Fruit fly (Drosophila melanogaster): ENCODE data around the gene CG11756.

CG11756 gene

DNA sequence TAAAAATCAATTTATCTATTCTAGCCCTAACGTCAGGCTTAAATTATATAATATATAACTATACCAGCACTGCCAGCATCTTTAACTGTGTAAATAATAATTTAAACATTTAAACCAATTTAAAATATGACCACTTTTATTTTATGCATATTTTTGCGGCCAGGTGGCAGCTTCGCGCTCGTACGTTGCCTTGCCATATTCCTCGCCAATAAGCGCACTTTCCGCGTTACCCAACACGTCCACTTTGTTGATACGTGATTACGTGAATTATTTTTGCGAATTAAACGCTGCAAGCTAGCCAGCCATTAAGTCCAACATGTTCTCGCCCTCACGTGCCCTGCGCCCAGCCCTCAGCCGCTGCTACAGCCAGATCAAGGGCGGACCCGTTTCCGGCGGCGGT lies 1.9 kb downstream of the CG11756 start, which contains the start of gene NdufV3 (continued):
- TF ChIP-seq CG7963 (GFP tag; IDR thresholded peaks at IDR 0.05; ENCODE audit: partially characterized antibody) (no peak), CG43689 (GFP tag; IDR thresholded peaks at IDR 0.05) (no peak), zen2 (GFP tag; IDR thresholded peaks at IDR 0.05; ENCODE audit: partially characterized antibody) (no peak), CG6254 (GFP tag; optimal IDR thresholded peaks at IDR 0.05) (no peak), Dad (GFP tag; optimal IDR thresholded peaks at IDR 0.05) (no peak), CG6683 (GFP tag; optimal IDR thresholded peaks at IDR 0.05) (no peak), CG11696 (GFP tag; IDR thresholded peaks at IDR 0.05) (no peak), Gsc (GFP tag; IDR thresholded peaks at IDR 0.05) (no peak), CG3065 (GFP tag; optimal IDR thresholded peaks at IDR 0.05) (no peak), PHDP (tag; optimal IDR thresholded peaks at IDR 0.05) (no peak), CG11093 (GFP tag; IDR thresholded peaks at IDR 0.05) (no peak), gcm2 (GFP tag; optimal IDR thresholded peaks at IDR 0.05) (no peak), HLH4C (GFP tag; IDR thresholded peaks at IDR 0.05; ENCODE audit: partially characterized antibody) (no peak), sisA (GFP tag; IDR thresholded peaks at IDR 0.05) (no peak), CG17568 (GFP tag; optimal IDR thresholded peaks at IDR 0.05) (no peak), CG31388 (GFP tag; optimal IDR thresholded peaks at IDR 0.05) (no peak), CG9727 (GFP tag; optimal IDR thresholded peaks at IDR 0.05) (no peak), CG9932 (GFP tag; IDR thresholded peaks at IDR 0.05) (peak; percentile 67), insv (GFP tag; optimal IDR thresholded peaks at IDR 0.05) (no peak), trem (tag; optimal IDR thresholded peaks at IDR 0.05) (peak; percentile 4), CG6813 (GFP tag; optimal IDR thresholded peaks at IDR 0.05) (no peak), Ptx1 (GFP tag; IDR thresholded peaks at IDR 0.05) (no peak), Hand (GFP tag; optimal IDR thresholded peaks at IDR 0.05) (no peak), ind (GFP tag; optimal IDR thresholded peaks at IDR 0.05) (no peak), lab (GFP tag; optimal IDR thresholded peaks at IDR 0.05) (peak; percentile 14), Rx (GFP tag; IDR thresholded peaks at IDR 0.05) (no peak), tio (GFP tag; optimal IDR thresholded peaks at IDR 0.05) (no peak), pb (GFP tag; optimal IDR thresholded peaks at IDR 0.05) (no peak), Six4 (GFP tag; optimal IDR thresholded peaks at IDR 0.05) (no peak)

DNA sequence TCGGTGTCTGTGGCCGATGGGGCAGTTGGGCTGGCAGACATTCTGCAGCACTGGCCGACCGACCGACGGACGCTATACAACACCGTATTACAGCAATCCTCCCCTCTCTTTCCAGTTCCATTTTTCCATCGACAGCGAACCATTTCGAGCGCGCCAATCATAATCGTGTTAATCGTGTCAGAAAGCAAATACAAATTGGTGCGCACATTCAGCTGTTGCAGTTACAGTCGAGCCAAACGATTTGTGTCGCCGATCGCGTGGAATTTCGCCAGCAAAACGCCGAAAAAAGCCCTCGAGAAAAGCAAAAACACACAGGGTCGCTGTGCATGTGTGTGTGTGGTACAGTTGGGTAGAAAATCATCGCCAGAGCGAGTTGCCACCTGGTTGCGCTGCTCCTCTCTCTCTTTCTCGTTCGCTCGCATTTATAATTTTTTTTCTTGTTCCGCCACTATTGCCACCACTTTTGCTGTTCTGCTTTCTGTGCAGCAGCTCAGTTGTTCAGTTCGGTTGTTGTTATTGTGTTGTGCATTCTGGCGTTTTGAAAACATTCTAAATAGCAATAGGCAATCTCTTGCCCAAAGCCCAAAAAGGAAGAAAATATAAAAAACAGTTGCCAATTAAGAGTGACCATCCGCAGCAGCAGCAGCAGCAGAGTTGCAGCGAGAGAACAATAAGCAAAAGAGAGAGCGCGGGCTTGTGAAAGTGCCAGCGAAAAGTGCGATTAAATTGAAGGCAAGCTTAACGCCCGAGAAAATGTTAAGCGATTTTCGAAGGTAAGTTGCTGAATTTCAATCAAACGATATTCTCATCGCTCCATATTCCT lies 2.8 kb downstream of the CG11756 start, which contains the start of gene CG1737:
CG1737 (plus strand) TSS at position 104 of the 823 bp plus-strand sequence.
- TF ChIP-seq Sin3A (optimal IDR thresholded peaks at IDR 0.05) (peak; percentile 48), usp (GFP tag; optimal IDR thresholded peaks at IDR 0.05) (no peak), exex (tag; optimal IDR thresholded peaks at IDR 0.05) (no peak), ara (GFP tag; IDR thresholded peaks at IDR 0.05) (no peak), Dp (GFP tag; optimal IDR thresholded peaks at IDR 0.05) (peak; percentile 8), Nf-YA (GFP tag; IDR thresholded peaks at IDR 0.05) (no peak), ato (GFP tag; IDR thresholded peaks at IDR 0.05; ENCODE audit: partially characterized antibody) (no peak), jumu (GFP tag; optimal IDR thresholded peaks at IDR 0.05) (no peak), CG12659 (GFP tag; optimal IDR thresholded peaks at IDR 0.05) (peak; percentile 19), corto (GFP tag; optimal IDR thresholded peaks at IDR 0.05) (no peak), CG18619 (GFP tag; optimal IDR thresholded peaks at IDR 0.05) (peak; percentile 3), BtbVII (GFP tag; optimal IDR thresholded peaks at IDR 0.05) (no peak), Bdp1 (GFP tag; optimal IDR thresholded peaks at IDR 0.05) (no peak), gsb-n (tag; optimal IDR thresholded peaks at IDR 0.05) (no peak), tna (GFP tag; IDR thresholded peaks at IDR 0.05; ENCODE audit: partially characterized antibody) (no peak), CG17829 (tag; optimal IDR thresholded peaks at IDR 0.05) (no peak), Ets97D (GFP tag; optimal IDR thresholded peaks at IDR 0.05) (no peak), CG8089 (GFP tag; optimal IDR thresholded peaks at IDR 0.05) (no peak), kni (GFP tag; optimal IDR thresholded peaks at IDR 0.05) (no peak), B-H1 (GFP tag; IDR thresholded peaks at IDR 0.05) (no peak), CG2116 (GFP tag; optimal IDR thresholded peaks at IDR 0.05) (peak; percentile 67), Asciz (GFP tag; optimal IDR thresholded peaks at IDR 0.05) (no peak)
